Fruit fly (Drosophila melanogaster) whole organism, embryonic: ENCODE measurements around the gene CG2608.

ENCODE experiments used
- CG10321 ChIP-seq: fragments of 200-800 bp; sonication (Bioruptor generic); IDR thresholded peaks from 2 replicates; pipeline ENCODE4 v1.3.6; 2022; ENCODE audit warnings: missing biosample characterization, missing genetic modification characterization
- CG12071 ChIP-seq: fragments of 200-800 bp; sonication (Bioruptor generic); optimal IDR thresholded peaks from 3 replicates; lab custom pipeline; 2018; ENCODE audit warnings: missing biosample characterization, mild to moderate bottlenecking, missing genetic modification characterization
- CG12391 ChIP-seq: fragments of 200-800 bp; sonication (Bioruptor generic); optimal IDR thresholded peaks from 3 replicates; lab custom pipeline; 2018; ENCODE audit warnings: missing biosample characterization, mild to moderate bottlenecking, missing genetic modification characterization, moderate library complexity
- CG13775 ChIP-seq: fragments of 200-800 bp; sonication (Bioruptor generic); optimal IDR thresholded peaks from 3 replicates; lab custom pipeline; 2017; ENCODE audit warnings: missing biosample characterization, mild to moderate bottlenecking, missing genetic modification characterization
- CG16813 ChIP-seq: fragments of 200-800 bp; sonication (Bioruptor generic); IDR thresholded peaks from 3 replicates; pipeline ENCODE4 v1.3.6; 2022; ENCODE audit warnings: missing biosample characterization, missing genetic modification characterization; ENCODE audit not compliant: partially characterized antibody
- CG16863 ChIP-seq: fragments of 200-800 bp; sonication (Bioruptor generic); optimal IDR thresholded peaks from 3 replicates; lab custom pipeline; 2016; ENCODE audit warnings: missing biosample characterization, missing genetic modification characterization
- CG17186 ChIP-seq: fragments of 200-800 bp; sonication (Bioruptor generic); optimal IDR thresholded peaks from 3 replicates; lab custom pipeline; 2017; ENCODE audit warnings: missing biosample characterization, missing genetic modification reagents, missing genetic modification characterization
- CG18262 ChIP-seq: fragments of 200-800 bp; optimal IDR thresholded peaks from 3 replicates; lab custom pipeline; 2019; ENCODE audit warnings: missing biosample characterization, mild to moderate bottlenecking, missing genetic modification characterization, moderate library complexity
- CG18764 ChIP-seq: fragments of 200-800 bp; sonication (Bioruptor generic); optimal IDR thresholded peaks from 3 replicates; lab custom pipeline; 2016; ENCODE audit warnings: missing biosample characterization, missing genetic modification characterization
- CG2116 ChIP-seq: fragments of 200-800 bp; sonication (Bioruptor generic); optimal IDR thresholded peaks from 3 replicates; lab custom pipeline; 2018; ENCODE audit warnings: missing biosample characterization, mild to moderate bottlenecking, missing genetic modification characterization
- CG2889 ChIP-seq: fragments of 200-800 bp; sonication (Bioruptor generic); IDR thresholded peaks from 3 replicates; pipeline ENCODE4 v1.3.6; 2022; ENCODE audit warnings: missing biosample characterization, missing genetic modification characterization
- CG31224 ChIP-seq: fragments of 200-800 bp; sonication (Bioruptor generic); IDR thresholded peaks from 2 replicates; pipeline ENCODE4 v1.3.6; 2022; ENCODE audit warnings: missing biosample characterization, missing genetic modification characterization
- CG3847 ChIP-seq: fragments of 200-800 bp; sonication (Bioruptor generic); IDR thresholded peaks from 2 replicates; pipeline ENCODE4 v1.3.6; 2022; ENCODE audit warnings: missing biosample characterization, missing genetic modification characterization
- CG3995 ChIP-seq: fragments of 200-800 bp; sonication (Bioruptor generic); optimal IDR thresholded peaks from 3 replicates; lab custom pipeline; 2016; ENCODE audit warnings: missing biosample characterization, missing genetic modification characterization
- CG4282 ChIP-seq: fragments of 200-800 bp; sonication (Bioruptor generic); optimal IDR thresholded peaks from 2 replicates; lab custom pipeline; 2016; ENCODE audit warnings: missing biosample characterization, missing genetic modification characterization
- CG4617 ChIP-seq: fragments of 200-800 bp; sonication (Bioruptor generic); optimal IDR thresholded peaks from 3 replicates; lab custom pipeline; 2016; ENCODE audit warnings: missing biosample characterization, missing genetic modification characterization, borderline replicate concordance
- CG6765 ChIP-seq: fragments of 200-800 bp; sonication (Bioruptor generic); optimal IDR thresholded peaks from 3 replicates; lab custom pipeline; 2017; ENCODE audit warnings: missing biosample characterization, mild to moderate bottlenecking, missing genetic modification characterization
- CG7357 ChIP-seq: fragments of 200-800 bp; sonication (Bioruptor generic); IDR thresholded peaks from 3 replicates; pipeline ENCODE4 v1.3.6; 2022; ENCODE audit warnings: missing biosample characterization, missing genetic modification characterization
- CG8290 ChIP-seq, 3 experiments: fragments of 200-800 bp; sonication (Bioruptor generic); optimal IDR thresholded peaks; 2 replicates each; lab custom pipeline; 2016 to 2019; ENCODE audit warnings: missing biosample characterization in 3 of 3, missing genetic modification characterization in 3 of 3, mild to moderate bottlenecking in 2 of 3, moderate library complexity in 1 of 3
- CG8478 ChIP-seq: fragments of >200 bp; optimal IDR thresholded peaks from 2 replicates; lab custom pipeline; 2018
- CoRest ChIP-seq: fragments of 200-800 bp; sonication (Bioruptor generic); optimal IDR thresholded peaks from 3 replicates; lab custom pipeline; 2018; ENCODE audit warnings: missing biosample characterization, mild to moderate bottlenecking, missing genetic modification characterization, moderate library complexity
- Dip2 ChIP-seq: fragments of 200-800 bp; sonication (Bioruptor generic); IDR thresholded peaks from 2 replicates; pipeline ENCODE4 v1.3.6; 2022; ENCODE audit warnings: missing biosample characterization, missing genetic modification characterization
- Doc2 ChIP-seq: fragments of 200-800 bp; sonication (Bioruptor generic); IDR thresholded peaks from 2 replicates; pipeline ENCODE4 v1.3.6; 2022; ENCODE audit warnings: missing biosample characterization, missing genetic modification characterization
- Hr51 ChIP-seq, 2 experiments: fragments of 200-800 bp; sonication (Bioruptor generic); optimal IDR thresholded peaks; 2 replicates in 1 of 2; 3 replicates in 1 of 2; lab custom pipeline; 2016 to 2018; ENCODE audit warnings: missing biosample characterization in 2 of 2, missing genetic modification characterization in 2 of 2, mild to moderate bottlenecking in 1 of 2, moderate library complexity in 1 of 2
- Myb ChIP-seq: fragments of 200-800 bp; sonication (Bioruptor generic); optimal IDR thresholded peaks from 2 replicates; lab custom pipeline; 2016; ENCODE audit warnings: missing biosample characterization, missing genetic modification characterization
- NK7.1 ChIP-seq: fragments of 200-800 bp; sonication (Bioruptor generic); optimal IDR thresholded peaks from 3 replicates; lab custom pipeline; 2016; ENCODE audit warnings: missing biosample characterization, missing genetic modification characterization
- Sox100B ChIP-seq: fragments of 200-800 bp; sonication (Bioruptor generic); optimal IDR thresholded peaks from 3 replicates; lab custom pipeline; 2018; ENCODE audit warnings: missing biosample characterization, mild to moderate bottlenecking, missing genetic modification characterization
- Trl ChIP-seq, 3 experiments: fragments of >200 bp in 2 of 3; fragments of 200-800 bp in 1 of 3; sonication (Bioruptor generic) in 1 of 3; optimal IDR thresholded peaks; 2 replicates in 1 of 3; 3 replicates in 2 of 3; lab custom pipeline; 2016 to 2017; ENCODE audit warnings: missing biosample characterization in 1 of 3, missing genetic modification characterization in 1 of 3
- az2 ChIP-seq: fragments of 200-800 bp; sonication (Bioruptor generic); optimal IDR thresholded peaks from 3 replicates; lab custom pipeline; 2016; ENCODE audit warnings: missing biosample characterization, missing genetic modification characterization
- br ChIP-seq: fragments of >200 bp; optimal IDR thresholded peaks from 2 replicates; lab custom pipeline; 2017
- cas ChIP-seq: fragments of 200-800 bp; sonication (Bioruptor generic); IDR thresholded peaks from 2 replicates; pipeline ENCODE4 v1.3.6; 2022; ENCODE audit warnings: missing biosample characterization, missing genetic modification characterization
- gem ChIP-seq: fragments of 200-800 bp; sonication (Bioruptor generic); optimal IDR thresholded peaks from 2 replicates; lab custom pipeline; 2019; ENCODE audit warnings: missing biosample characterization, mild to moderate bottlenecking, missing genetic modification characterization, moderate library complexity
- gsb-n ChIP-seq: fragments of 200-800 bp; sonication (Bioruptor generic); optimal IDR thresholded peaks from 3 replicates; lab custom pipeline; 2018; ENCODE audit warnings: missing biosample characterization, mild to moderate bottlenecking, missing genetic modification characterization
- hbn ChIP-seq: fragments of 200-800 bp; sonication (Bioruptor generic); IDR thresholded peaks from 2 replicates; pipeline ENCODE4 v1.3.6; 2022; ENCODE audit warnings: missing biosample characterization, missing genetic modification characterization; ENCODE audit not compliant: partially characterized antibody
- insv ChIP-seq, 2 experiments: fragments of 200-800 bp; sonication (Bioruptor generic); optimal IDR thresholded peaks; 3 replicates each; lab custom pipeline; 2016 to 2018; ENCODE audit warnings: missing biosample characterization in 2 of 2, missing genetic modification characterization in 2 of 2
- jumu ChIP-seq: fragments of 200-800 bp; sonication (Bioruptor generic); optimal IDR thresholded peaks from 3 replicates; lab custom pipeline; 2016; ENCODE audit warnings: missing biosample characterization, missing genetic modification characterization
- p53 ChIP-seq: fragments of 200-800 bp; sonication (Bioruptor generic); optimal IDR thresholded peaks from 2 replicates; lab custom pipeline; 2016; ENCODE audit warnings: missing biosample characterization, missing genetic modification characterization
- pho ChIP-seq: fragments of 200-800 bp; sonication (Bioruptor generic); optimal IDR thresholded peaks from 2 replicates; lab custom pipeline; 2016; ENCODE audit warnings: missing biosample characterization, missing genetic modification characterization
- psq ChIP-seq: fragments of 200-800 bp; sonication (Bioruptor generic); optimal IDR thresholded peaks from 2 replicates; lab custom pipeline; 2017; ENCODE audit warnings: missing biosample characterization, missing genetic modification characterization
- pzg ChIP-seq: fragments of 200-800 bp; sonication (Bioruptor generic); optimal IDR thresholded peaks from 3 replicates; lab custom pipeline; 2018; ENCODE audit warnings: missing biosample characterization, mild to moderate bottlenecking, missing genetic modification characterization, moderate library complexity
- ro ChIP-seq: fragments of 200-800 bp; sonication (Bioruptor generic); IDR thresholded peaks from 2 replicates; pipeline ENCODE4 v1.3.6; 2022; ENCODE audit warnings: missing biosample characterization, missing genetic modification characterization
- sens-2 ChIP-seq: fragments of 200-800 bp; sonication (Bioruptor generic); IDR thresholded peaks from 2 replicates; pipeline ENCODE4 v1.3.6; 2022; ENCODE audit warnings: missing biosample characterization, missing genetic modification characterization
- sisA ChIP-seq: fragments of 200-800 bp; sonication (Bioruptor generic); IDR thresholded peaks from 2 replicates; pipeline ENCODE4 v1.3.6; 2022; ENCODE audit warnings: missing biosample characterization, missing genetic modification characterization
- slp2 ChIP-seq: fragments of 200-800 bp; sonication (Bioruptor generic); optimal IDR thresholded peaks from 2 replicates; lab custom pipeline; 2016; ENCODE audit warnings: missing biosample characterization, missing genetic modification characterization
- ssp ChIP-seq: fragments of 200-800 bp; sonication (Bioruptor generic); IDR thresholded peaks from 2 replicates; pipeline ENCODE4 v1.3.6; 2022; ENCODE audit warnings: missing biosample characterization, missing genetic modification characterization
- tap ChIP-seq: fragments of 200-800 bp; optimal IDR thresholded peaks from 3 replicates; lab custom pipeline; 2019; ENCODE audit warnings: missing biosample characterization, mild to moderate bottlenecking, missing genetic modification characterization, moderate library complexity
- tna ChIP-seq: fragments of 200-800 bp; sonication (Bioruptor generic); IDR thresholded peaks from 2 replicates; pipeline ENCODE4 v1.3.6; 2022; ENCODE audit warnings: missing biosample characterization, missing genetic modification characterization; ENCODE audit not compliant: partially characterized antibody
- usp ChIP-seq: fragments of >200 bp; optimal IDR thresholded peaks from 2 replicates; lab custom pipeline; 2017; ENCODE audit warnings: missing biosample characterization, missing genetic modification characterization
- vnd ChIP-seq: fragments of 200-800 bp; sonication (Bioruptor generic); IDR thresholded peaks from 3 replicates; pipeline ENCODE4 v1.3.6; 2022; ENCODE audit warnings: missing biosample characterization, missing genetic modification characterization; ENCODE audit not compliant: partially characterized antibody
- z ChIP-seq: fragments of 200-800 bp; sonication (Bioruptor generic); IDR thresholded peaks from 3 replicates; pipeline ENCODE4 v1.3.6; 2022; ENCODE audit warnings: missing biosample characterization, missing genetic modification characterization
- zen ChIP-seq: fragments of 200-800 bp; sonication (Bioruptor generic); optimal IDR thresholded peaks from 3 replicates; lab custom pipeline; 2018; ENCODE audit warnings: missing biosample characterization, mild to moderate bottlenecking, missing genetic modification characterization, moderate library complexity

CG2608 gene

dm6 chr2L:20647240-20647908 lies 1.8 kb downstream of the CG2608 start (continued):
- TF ChIP-seq pzg (GFP tag; lab: Kevin White, UChicago) (peak; percentile 74), insv (GFP tag; optimal IDR thresholded peaks at IDR 0.05; lab: Kevin White, UChicago) (no peak), ssp (no peak), CG8478 (lab: Kevin White, UChicago) (no peak), CG7357 (GFP tag; lab: Robert Waterston, UW) (no peak), CG17186 (GFP tag; lab: Kevin White, UChicago) (no peak), gsb-n (no peak), br (no peak), CG13775 (GFP tag; lab: Kevin White, UChicago) (peak; percentile 11), az2 (GFP tag; lab: Kevin White, UChicago) (no peak), CG12391 (peak; percentile 49), Doc2 (GFP tag; lab: Robert Waterston, UW) (no peak), CG2889 (no peak), CG4617 (GFP tag; lab: Kevin White, UChicago) (peak; percentile 16), CG18262 (tag; lab: Kevin White, UChicago) (no peak), p53 (GFP tag; lab: Kevin White, UChicago) (no peak), sens-2 (GFP tag; lab: Robert Waterston, UW) (no peak), cas (GFP tag; lab: Robert Waterston, UW) (no peak), CG12071 (GFP tag; lab: Kevin White, UChicago) (no peak), tna (GFP tag; lab: Robert Waterston, UW) (no peak), ro (GFP tag; lab: Robert Waterston, UW) (no peak), Hr51 (GFP tag; optimal IDR thresholded peaks at IDR 0.05; lab: Kevin White, UChicago) (no peak), CG31224 (no peak), zen (tag; lab: Kevin White, UChicago) (peak; percentile 43), CG4282 (GFP tag; lab: Kevin White, UChicago) (no peak), psq (GFP tag; lab: Kevin White, UChicago) (no peak), NK7.1 (no peak), CoRest (tag; lab: Kevin White, UChicago) (peak; percentile 21), CG10321 (GFP tag; lab: Robert Waterston, UW) (no peak), gem (tag; lab: Kevin White, UChicago) (no peak), CG16813 (GFP tag; lab: Robert Waterston, UW) (no peak), vnd (GFP tag; lab: Robert Waterston, UW) (no peak), hbn (no peak), sisA (GFP tag; lab: Robert Waterston, UW) (no peak), Dip2 (GFP tag; lab: Robert Waterston, UW) (no peak), tap (tag; lab: Kevin White, UChicago) (no peak), CG3995 (GFP tag; lab: Kevin White, UChicago) (peak; percentile 99), CG8290 (GFP tag; optimal IDR thresholded peaks at IDR 0.05; lab: Kevin White, UChicago) (no peak), CG8290 (tag; optimal IDR thresholded peaks at IDR 0.05; lab: Kevin White, UChicago) (no peak), jumu (GFP tag; lab: Kevin White, UChicago) (no peak), pho (GFP tag; lab: Kevin White, UChicago) (peak; percentile 11), Myb (GFP tag; lab: Kevin White, UChicago) (peak; percentile 11), Trl (optimal IDR thresholded peaks at IDR 0.05; lab: Kevin White, UChicago) (no peak), Trl (GFP tag; optimal IDR thresholded peaks at IDR 0.05; lab: Kevin White, UChicago) (no peak), slp2 (GFP tag; lab: Kevin White, UChicago) (no peak), CG2116 (peak; percentile 24), Sox100B (GFP tag; lab: Kevin White, UChicago) (no peak), CG6765 (GFP tag; lab: Kevin White, UChicago) (no peak), CG18764 (GFP tag; lab: Kevin White, UChicago) (no peak), CG16863 (GFP tag; lab: Kevin White, UChicago) (no peak), z (no peak), CG3847 (GFP tag; lab: Robert Waterston, UW) (no peak), usp (GFP tag; lab: Kevin White, UChicago) (no peak)
